Worm (Caenorhabditis elegans): ENCODE results near the gene F43C11.8.

DNA sequence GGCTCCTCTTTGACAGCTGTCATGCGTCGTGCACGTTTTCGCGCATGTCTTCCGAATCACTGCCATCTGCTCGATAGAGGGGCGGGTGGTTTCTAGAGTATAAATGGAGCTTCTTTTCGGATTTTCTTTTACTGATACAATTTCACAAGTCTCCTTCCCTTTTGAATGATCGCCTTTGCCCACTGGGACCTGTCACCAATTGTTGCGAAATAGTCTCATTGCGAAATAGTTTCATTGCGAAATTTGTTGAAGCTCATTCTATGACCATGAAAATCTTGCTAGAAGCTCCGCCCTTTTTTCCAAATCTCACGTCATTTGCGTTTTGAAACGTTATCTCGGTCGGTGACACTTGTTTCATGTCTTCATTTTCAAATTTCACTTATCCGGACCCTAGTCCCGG lies 42.9 kb upstream of the F43C11.8 start:
- TF ChIP-seq dao-5 (tag; optimal IDR thresholded peaks at IDR 0.05) = no peak
- TF ChIP-seq W03F9.2 (tag; optimal IDR thresholded peaks at IDR 0.05) = no peak
